Worm (Caenorhabditis elegans): ENCODE data around the gene str-182.

DNA sequence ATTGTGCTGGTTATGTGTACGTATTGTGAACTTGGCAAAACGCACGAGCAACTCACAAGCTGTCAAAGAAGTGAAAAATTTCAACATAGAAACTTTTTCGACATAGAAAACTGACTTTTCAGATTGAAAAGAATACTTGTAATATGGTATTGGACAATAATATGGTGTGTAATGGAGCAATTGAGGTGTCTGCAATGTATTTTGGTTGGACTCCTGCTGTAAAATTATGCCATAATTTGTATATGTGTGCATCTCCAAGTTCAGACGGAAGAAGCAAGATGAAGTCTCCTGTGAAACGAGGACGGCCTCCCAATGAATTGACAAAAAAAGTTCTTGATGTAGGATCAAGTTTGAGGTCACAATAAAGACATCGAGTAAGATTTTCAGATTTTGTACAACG is 49.4 kb downstream of the str-182 start:
- TF ChIP-seq W03F9.2 (tag; optimal IDR thresholded peaks at IDR 0.05) (no peak), dao-5 (tag; optimal IDR thresholded peaks at IDR 0.05) (no peak), him-1 (tag; optimal IDR thresholded peaks at IDR 0.05) (no peak)

Data from whole organism, L4/young adult.